Fruit fly (Drosophila melanogaster) whole organism: ENCODE measurements around the gene Jon74E.

Experiments used
- CG8478 ChIP-seq: fragments of >200 bp; optimal IDR thresholded peaks from 2 replicates; lab custom pipeline; 2018; ENCODE audit warnings: inconsistent platforms
- Dll ChIP-seq: fragments of >200 bp; optimal IDR thresholded peaks from 2 replicates; lab custom pipeline; 2017
- EcR ChIP-seq, 2 experiments: fragments of >200 bp; optimal IDR thresholded peaks; 2 replicates each; lab custom pipeline; 2017; ENCODE audit warnings: missing biosample characterization in 2 of 2, missing genetic modification characterization in 2 of 2, missing genetic modification reagents in 2 of 2
- pan ChIP-seq: fragments of >200 bp; optimal IDR thresholded peaks from 2 replicates; lab custom pipeline; 2017
- psq ChIP-seq: fragments of >200 bp; optimal IDR thresholded peaks from 2 replicates; lab custom pipeline; 2017
- usp ChIP-seq: fragments of >200 bp; optimal IDR thresholded peaks from 2 replicates; lab custom pipeline; 2017; ENCODE audit warnings: missing biosample characterization, missing genetic modification characterization, mixed read lengths

DNA sequence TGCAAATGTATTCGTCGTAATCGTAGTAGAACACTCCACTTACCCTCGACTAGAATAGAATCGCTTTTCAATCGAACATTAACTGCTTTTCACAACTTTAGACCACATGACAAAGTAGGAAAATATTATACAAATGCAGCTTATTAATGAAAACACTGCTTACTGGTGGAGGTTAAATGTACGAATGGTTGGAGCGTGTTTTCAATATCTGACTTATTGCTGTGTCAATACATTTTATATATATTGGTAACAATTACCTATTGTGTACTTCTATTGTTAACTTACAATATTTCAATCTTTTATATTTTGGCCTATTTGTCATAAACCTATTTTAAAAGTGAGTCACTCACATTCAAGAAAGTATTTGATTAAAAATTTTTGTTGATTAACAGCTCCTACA is 8.9 kb downstream of the Jon74E start:
- TF ChIP-seq pan (lab: Kevin White, UChicago) = no peak
- no peak for TF ChIP-seq psq (lab: Kevin White, UChicago)
- TF ChIP-seq usp (GFP tag; lab: Kevin White, UChicago) = no peak
- TF ChIP-seq CG8478 = no peak
- TF ChIP-seq EcR (GFP tag; optimal IDR thresholded peaks at IDR 0.05; lab: Kevin White, UChicago) = no peak
- TF ChIP-seq Dll (lab: Kevin White, UChicago) = no peak
